Worm (Caenorhabditis elegans) whole organism, late embryonic: ENCODE measurements around the gene C18E9.7.

Experiments used
- C38D4.7 ChIP-seq: fragments of 200-800 bp; sonication (Bioruptor generic); optimal IDR thresholded peaks from 2 replicates; lab custom pipeline; 2018; ENCODE audit warnings: mild to moderate bottlenecking, missing genetic modification characterization, moderate library complexity, missing compliant biosample characterization
- T23F11.4 ChIP-seq: fragments of 200-800 bp; sonication (Bioruptor generic); optimal IDR thresholded peaks from 2 replicates; lab custom pipeline; 2018; ENCODE audit warnings: mild to moderate bottlenecking, missing genetic modification characterization, missing compliant biosample characterization
- Y22D7AL.16 ChIP-seq: sonication (generic microtip); optimal IDR thresholded peaks from 2 replicates; lab custom pipeline; 2016; ENCODE audit warnings: missing genetic modification characterization, missing compliant biosample characterization
- ceh-24 ChIP-seq: sonication (generic microtip); optimal IDR thresholded peaks from 2 replicates; lab custom pipeline; 2016; ENCODE audit warnings: mild to moderate bottlenecking, missing genetic modification characterization, missing compliant biosample characterization
- ceh-9 ChIP-seq: sonication (generic microtip); optimal IDR thresholded peaks from 2 replicates; lab custom pipeline; 2016; ENCODE audit warnings: mild to moderate bottlenecking, missing genetic modification characterization, inconsistent platforms, missing compliant biosample characterization
- hlh-13 ChIP-seq: fragments of 200-800 bp; sonication (Bioruptor generic); optimal IDR thresholded peaks from 2 replicates; lab custom pipeline; 2018; ENCODE audit warnings: mild to moderate bottlenecking, missing genetic modification characterization, missing compliant biosample characterization
- nfya-1 ChIP-seq: sonication (generic microtip); optimal IDR thresholded peaks from 2 replicates; lab custom pipeline; 2017; ENCODE audit warnings: missing genetic modification characterization, mild to moderate bottlenecking, missing compliant biosample characterization, antibody characterized with exemption, moderate library complexity
- nhr-11 ChIP-seq: fragments of 150-350 bp; optimal IDR thresholded peaks from 2 replicates; lab custom pipeline; 2014; ENCODE audit warnings: missing biosample characterization, missing genetic modification characterization
- pha-4 ChIP-seq: fragments of 150-350 bp; optimal IDR thresholded peaks from 2 replicates; lab custom pipeline; 2018; ENCODE audit warnings: missing biosample characterization, missing genetic modification reagents, missing genetic modification characterization
- pqm-1 ChIP-seq: sonication (generic microtip); optimal IDR thresholded peaks from 2 replicates; lab custom pipeline; 2016; ENCODE audit warnings: missing genetic modification characterization, missing compliant biosample characterization
- zip-5 ChIP-seq: sonication (generic microtip); optimal IDR thresholded peaks from 2 replicates; lab custom pipeline; 2016; ENCODE audit warnings: missing genetic modification characterization, missing compliant biosample characterization

DNA sequence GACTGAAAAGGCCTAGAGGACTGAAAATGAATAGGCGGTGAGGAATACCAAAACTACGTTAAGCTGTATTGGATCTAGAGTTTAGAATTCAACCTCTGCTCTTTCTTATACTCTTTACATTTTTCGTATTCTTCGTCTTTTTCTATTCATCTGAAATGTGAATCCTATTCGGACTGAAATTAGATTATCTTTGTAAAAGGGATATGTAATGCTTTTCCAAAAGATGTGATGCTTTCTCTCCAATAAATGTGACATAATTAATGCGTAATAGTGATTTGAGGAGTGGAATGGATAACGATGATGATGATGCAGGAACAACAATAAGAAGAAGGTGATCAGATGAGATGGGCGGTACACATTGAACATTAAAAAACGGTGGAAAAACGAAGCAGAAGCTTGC lies 33.9 kb downstream of the C18E9.7 start:
- TF ChIP-seq nfya-1 (tag; lab: Kevin White, UChicago) (no peak), zip-5 (tag; lab: Kevin White, UChicago) (no peak), C38D4.7 (GFP tag; lab: Kevin White, UChicago) (no peak), ceh-9 (no peak), pha-4 (tag; lab: Kevin White, UChicago) (no peak), nhr-11 (no peak), ceh-24 (no peak), hlh-13 (GFP tag; lab: Kevin White, UChicago) (no peak), Y22D7AL.16 (no peak), pqm-1 (tag; lab: Kevin White, UChicago) (no peak), T23F11.4 (no peak)
